Worm (Caenorhabditis elegans) whole organism, L1 larva: ENCODE measurements around the gene edg-1.
A peak's percentile ranks its signal among the peaks of the same experiment; 100 is the strongest.

Source experiments
- C04F5.9 ChIP-seq: sonication (generic microtip); optimal IDR thresholded peaks from 2 replicates; lab custom pipeline; 2016; ENCODE audit warnings: missing genetic modification characterization, missing compliant biosample characterization
- C34B4.2 ChIP-seq: sonication (generic microtip); optimal IDR thresholded peaks from 2 replicates; lab custom pipeline; 2017; ENCODE audit warnings: mild to moderate bottlenecking, missing genetic modification characterization, missing compliant biosample characterization
- Y116A8C.19 ChIP-seq: sonication (generic microtip); optimal IDR thresholded peaks from 2 replicates; lab custom pipeline; 2016; ENCODE audit warnings: missing compliant biosample characterization, missing genetic modification characterization, borderline replicate concordance
- ceh-63 ChIP-seq: fragments of 200-800 bp; sonication (Bioruptor generic); optimal IDR thresholded peaks from 2 replicates; lab custom pipeline; 2018; ENCODE audit warnings: mild to moderate bottlenecking, missing genetic modification characterization, missing compliant biosample characterization
- ceh-82 ChIP-seq, 3 experiments: fragments of 150-350 bp in 1 of 3; sonication (generic microtip) in 2 of 3; optimal IDR thresholded peaks; 2 replicates each; lab custom pipeline; 2014 to 2017; ENCODE audit warnings: missing biosample characterization in 3 of 3, missing genetic modification characterization in 3 of 3
- ceh-90 ChIP-seq: sonication (generic microtip); optimal IDR thresholded peaks from 2 replicates; lab custom pipeline; 2016; ENCODE audit warnings: missing genetic modification characterization, missing compliant biosample characterization
- ces-1 ChIP-seq: fragments of 150-350 bp; optimal IDR thresholded peaks from 2 replicates; lab custom pipeline; 2014; ENCODE audit warnings: missing biosample characterization, missing genetic modification reagents, missing genetic modification characterization
- efl-1 ChIP-seq, 4 experiments: fragments of 150-350 bp; optimal IDR thresholded peaks in 3 of 4; peaks in 1 of 4; 1 replicate in 1 of 4; 2 replicates in 3 of 4; lab custom pipeline; 2014; ENCODE audit warnings: missing biosample characterization in 2 of 4, missing genetic modification characterization in 2 of 4, missing genetic modification reagents in 2 of 4
- egl-13 ChIP-seq: sonication (generic microtip); optimal IDR thresholded peaks from 2 replicates; lab custom pipeline; 2016; ENCODE audit warnings: missing genotype, missing genetic modification reagents, missing genetic modification characterization, missing compliant biosample characterization
- elt-3 ChIP-seq, 6 experiments: fragments of 150-350 bp in 1 of 6; sonication (generic microtip); optimal IDR thresholded peaks; 2 replicates each; lab custom pipeline; 2017 to 2018; ENCODE audit warnings: missing biosample characterization in 6 of 6, missing genetic modification characterization in 6 of 6, inconsistent platforms in 1 of 6
- fkh-10 ChIP-seq: sonication (generic microtip); optimal IDR thresholded peaks from 2 replicates; lab custom pipeline; 2017; ENCODE audit warnings: missing biosample characterization, missing genetic modification reagents, missing genetic modification characterization
- fkh-4 ChIP-seq: sonication (generic microtip); optimal IDR thresholded peaks from 2 replicates; lab custom pipeline; 2016; ENCODE audit warnings: missing compliant biosample characterization, missing genetic modification characterization, borderline replicate concordance
- fos-1 ChIP-seq: fragments of 150-350 bp; optimal IDR thresholded peaks from 2 replicates; lab custom pipeline; 2014; ENCODE audit warnings: missing biosample characterization, missing genetic modification characterization
- grh-1 ChIP-seq: fragments of 200-800 bp; sonication (Bioruptor generic); IDR thresholded peaks from 2 replicates; pipeline ENCODE4 v1.3.6; 2022; ENCODE audit warnings: missing genetic modification reagents, missing genetic modification characterization, missing compliant biosample characterization
- hlh-4 ChIP-seq: sonication (generic microtip); optimal IDR thresholded peaks from 2 replicates; lab custom pipeline; 2016; ENCODE audit warnings: mild to moderate bottlenecking, missing genetic modification characterization, missing compliant biosample characterization
- hpl-2 ChIP-seq: fragments of 150-350 bp; optimal IDR thresholded peaks from 2 replicates; lab custom pipeline; 2014; ENCODE audit warnings: missing biosample characterization, missing genetic modification reagents, missing genetic modification characterization
- isw-1 ChIP-seq: fragments of 200-800 bp; sonication (Bioruptor generic); IDR thresholded peaks from 2 replicates; pipeline ENCODE4 v1.3.6; 2022; ENCODE audit warnings: missing genetic modification characterization, missing compliant biosample characterization
- jun-1 ChIP-seq: fragments of 150-350 bp; optimal IDR thresholded peaks from 2 replicates; lab custom pipeline; 2014; ENCODE audit warnings: missing biosample characterization, missing genetic modification reagents, missing genetic modification characterization
- lin-14 ChIP-seq: fragments of 200-800 bp; sonication (Bioruptor generic); optimal IDR thresholded peaks from 2 replicates; lab custom pipeline; 2018; ENCODE audit warnings: mild to moderate bottlenecking, missing genetic modification characterization, moderate library complexity, missing compliant biosample characterization
- lir-3 ChIP-seq: sonication (generic microtip); optimal IDR thresholded peaks from 2 replicates; lab custom pipeline; 2016; ENCODE audit warnings: mild to moderate bottlenecking, missing genetic modification characterization, moderate library complexity, missing compliant biosample characterization; ENCODE audit not compliant: poor library complexity
- lsy-2 ChIP-seq, 2 experiments: fragments of 150-350 bp; optimal IDR thresholded peaks; 2 replicates each; lab custom pipeline; 2014; ENCODE audit warnings: missing biosample characterization in 2 of 2, missing genetic modification characterization in 2 of 2
- mab-9 ChIP-seq: fragments of 200-800 bp; sonication (Bioruptor generic); IDR thresholded peaks from 2 replicates; pipeline ENCODE4 v1.3.6; 2022; ENCODE audit warnings: missing genetic modification reagents, missing genetic modification characterization, missing compliant biosample characterization
- mdl-1 ChIP-seq, 2 experiments: fragments of 150-350 bp; optimal IDR thresholded peaks; 2 replicates each; lab custom pipeline; 2014 to 2017; ENCODE audit warnings: missing biosample characterization in 2 of 2, missing genetic modification characterization in 2 of 2, inconsistent platforms in 1 of 2
- mef-2 ChIP-seq: fragments of 150-350 bp; optimal IDR thresholded peaks from 2 replicates; lab custom pipeline; 2014; ENCODE audit warnings: missing biosample characterization, missing genetic modification characterization
- mep-1 ChIP-seq: fragments of 150-350 bp; optimal IDR thresholded peaks from 2 replicates; lab custom pipeline; 2014; ENCODE audit warnings: missing biosample characterization, missing genetic modification characterization
- nhr-20 ChIP-seq: sonication (generic microtip); optimal IDR thresholded peaks from 2 replicates; lab custom pipeline; 2016; ENCODE audit warnings: mild to moderate bottlenecking, missing genetic modification characterization, missing compliant biosample characterization
- nhr-47 ChIP-seq: sonication (generic microtip); optimal IDR thresholded peaks from 2 replicates; lab custom pipeline; 2016; ENCODE audit warnings: mild to moderate bottlenecking, missing genetic modification characterization, moderate library complexity, missing compliant biosample characterization
- nhr-71 ChIP-seq: sonication (generic microtip); optimal IDR thresholded peaks from 2 replicates; lab custom pipeline; 2016; ENCODE audit warnings: mild to moderate bottlenecking, missing genetic modification characterization, moderate library complexity, missing compliant biosample characterization
- nhr-76 ChIP-seq: sonication (generic microtip); optimal IDR thresholded peaks from 2 replicates; lab custom pipeline; 2017; ENCODE audit warnings: missing biosample characterization, missing genetic modification characterization
- pag-3 ChIP-seq: sonication (generic microtip); optimal IDR thresholded peaks from 2 replicates; lab custom pipeline; 2017; ENCODE audit warnings: missing genetic modification characterization, mild to moderate bottlenecking, missing compliant biosample characterization, antibody characterized with exemption, borderline replicate concordance; ENCODE audit not compliant: insufficient read depth
- pqm-1 ChIP-seq: sonication (generic microtip); optimal IDR thresholded peaks from 3 replicates; lab custom pipeline; 2017; ENCODE audit warnings: missing biosample characterization, missing genetic modification characterization
- rnt-1 ChIP-seq: sonication (generic microtip); optimal IDR thresholded peaks from 2 replicates; lab custom pipeline; 2016; ENCODE audit warnings: mild to moderate bottlenecking, missing genetic modification characterization, moderate library complexity, missing compliant biosample characterization
- skn-1 ChIP-seq: fragments of 150-350 bp; optimal IDR thresholded peaks from 2 replicates; lab custom pipeline; 2014; ENCODE audit warnings: missing biosample characterization, missing genetic modification characterization
- snpc-4 ChIP-seq: fragments of 150-350 bp; optimal IDR thresholded peaks from 2 replicates; lab custom pipeline; 2014; ENCODE audit warnings: missing biosample characterization, missing genetic modification characterization
- snu-23 ChIP-seq: sonication (generic microtip); optimal IDR thresholded peaks from 2 replicates; lab custom pipeline; 2016; ENCODE audit warnings: missing genetic modification characterization, missing compliant biosample characterization
- sptf-1 ChIP-seq: fragments of 150-350 bp; optimal IDR thresholded peaks from 2 replicates; lab custom pipeline; 2014; ENCODE audit warnings: missing biosample characterization, missing genetic modification characterization
- swsn-7 ChIP-seq: sonication (generic microtip); optimal IDR thresholded peaks from 2 replicates; lab custom pipeline; 2016; ENCODE audit warnings: missing genetic modification characterization, missing compliant biosample characterization
- tlp-1 ChIP-seq: fragments of 150-350 bp; optimal IDR thresholded peaks from 2 replicates; lab custom pipeline; 2014; ENCODE audit warnings: missing biosample characterization, missing genetic modification characterization
- unc-130 ChIP-seq: fragments of 150-350 bp; optimal IDR thresholded peaks from 2 replicates; lab custom pipeline; 2017; ENCODE audit warnings: missing biosample characterization, missing genetic modification characterization, inconsistent platforms
- unc-62 ChIP-seq: fragments of 150-350 bp; optimal IDR thresholded peaks from 2 replicates; lab custom pipeline; 2014; ENCODE audit warnings: missing biosample characterization, missing genetic modification reagents, missing genetic modification characterization
- unc-86 ChIP-seq: sonication (generic microtip); optimal IDR thresholded peaks from 2 replicates; lab custom pipeline; 2016; ENCODE audit warnings: missing genetic modification characterization, missing compliant biosample characterization
- unc-98 ChIP-seq: fragments of 200-800 bp; sonication (Bioruptor generic); IDR thresholded peaks from 2 replicates; pipeline ENCODE4 v1.3.6; 2022; ENCODE audit warnings: missing genetic modification characterization, missing compliant biosample characterization
- vab-15 ChIP-seq: sonication (generic microtip); optimal IDR thresholded peaks from 2 replicates; lab custom pipeline; 2017; ENCODE audit warnings: missing genotype, mild to moderate bottlenecking, missing genetic modification characterization, missing compliant biosample characterization
- ztf-11 ChIP-seq, 2 experiments: sonication (generic microtip); optimal IDR thresholded peaks; 2 replicates each; lab custom pipeline; 2016 to 2017; ENCODE audit warnings: missing genetic modification characterization in 2 of 2, missing biosample characterization in 1 of 2, missing compliant biosample characterization in 1 of 2

Gene edg-1

ce11 chrIV:11351563-11351962 is 31.0 kb downstream of the edg-1 start:
- TF ChIP-seq lin-14 (peak; percentile 54), fos-1 (no peak), ces-1 (GFP tag; lab: Kevin White, UChicago) (no peak), lir-3 (tag; lab: Kevin White, UChicago) (no peak), unc-86 (no peak), nhr-47 (tag; lab: Kevin White, UChicago) (peak; percentile 3), fkh-10 (GFP tag; lab: Kevin White, UChicago) (no peak), C34B4.2 (tag; lab: Kevin White, UChicago) (no peak), nhr-71 (tag; lab: Kevin White, UChicago) (peak; percentile 10), unc-62 (GFP tag; lab: Kevin White, UChicago) (no peak), ztf-11 (tag; optimal IDR thresholded peaks at IDR 0.05; lab: Kevin White, UChicago) (no peak), unc-98 (GFP tag; lab: Robert Waterston, UW) (no peak), efl-1 (optimal IDR thresholded peaks at IDR 0.05; lab: Kevin White, UChicago) (no peak), efl-1 (GFP tag; optimal IDR thresholded peaks at IDR 0.05 in 1 of 2; lab: Kevin White, UChicago) (peak in 1 of 2 experiments; percentile 61), snpc-4 (tag; lab: Kevin White, UChicago) (no peak), nhr-76 (no peak), ceh-90 (no peak)
- TF ChIP-seq, all 84 proteins: peak for 4

DNA sequence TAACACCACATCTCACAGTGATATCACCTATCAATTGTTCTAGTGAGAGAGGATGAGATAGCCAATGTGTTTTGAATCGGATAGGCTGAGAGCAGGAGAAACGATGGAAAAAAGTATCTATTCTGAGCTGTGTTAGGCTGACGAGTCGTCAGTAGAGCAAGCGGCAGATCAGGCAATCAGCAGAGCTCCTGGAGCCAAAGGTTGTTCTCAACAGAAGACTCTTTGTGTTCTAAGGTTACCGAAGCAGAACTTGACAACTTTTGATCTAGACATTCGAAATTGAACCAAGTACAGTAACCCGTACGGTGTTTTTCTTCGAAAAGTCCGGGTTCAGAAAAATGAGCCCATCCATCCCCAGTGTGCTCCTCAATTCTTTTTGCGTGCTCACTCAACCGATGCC is 32.2 kb downstream of the edg-1 start:
- TF ChIP-seq vab-15 (tag; lab: Kevin White, UChicago), result no peak
- peak; percentile 37 for TF ChIP-seq rnt-1 (tag; lab: Kevin White, UChicago)
- no peak for TF ChIP-seq mdl-1 (tag; optimal IDR thresholded peaks at IDR 0.05; lab: Kevin White, UChicago)
- TF ChIP-seq Y116A8C.19 (tag; lab: Kevin White, UChicago), result no peak
- peak; percentile 22 for TF ChIP-seq nhr-71 (tag; lab: Kevin White, UChicago)
- no peak for TF ChIP-seq fkh-10 (GFP tag; lab: Kevin White, UChicago)
- TF ChIP-seq egl-13 (tag; lab: Kevin White, UChicago), result no peak

- TF ChIP-seq fkh-4 (tag; lab: Kevin White, UChicago), result no peak
- TF ChIP-seq mab-9 (GFP tag; lab: Robert Waterston, UW), result no peak
- TF ChIP-seq nhr-47 (tag; lab: Kevin White, UChicago), result peak; percentile 39
- TF ChIP-seq hpl-2 (GFP tag; lab: Kevin White, UChicago), result no peak
- no peak for TF ChIP-seq pqm-1 (tag; lab: Kevin White, UChicago)
- TF ChIP-seq mef-2 (tag; lab: Kevin White, UChicago), result peak; percentile 7
- peak; percentile 31 for TF ChIP-seq unc-130 (tag; lab: Kevin White, UChicago)
- TF ChIP-seq skn-1 (tag; lab: Kevin White, UChicago), result peak; percentile 47
- no peak for TF ChIP-seq isw-1 (GFP tag; lab: Robert Waterston, UW)
- no peak for TF ChIP-seq mep-1 (tag; lab: Kevin White, UChicago)
- no peak for TF ChIP-seq unc-62 (GFP tag; lab: Kevin White, UChicago)
- no peak for TF ChIP-seq tlp-1 (tag; lab: Kevin White, UChicago)
- no peak for TF ChIP-seq grh-1 (GFP tag; lab: Robert Waterston, UW)
- no peak for TF ChIP-seq nhr-20 (tag; lab: Kevin White, UChicago)
- TF ChIP-seq rnt-1 (tag; lab: Kevin White, UChicago), result peak; percentile 61
- no peak for TF ChIP-seq ceh-63 (GFP tag; lab: Kevin White, UChicago)
- TF ChIP-seq snpc-4 (tag; lab: Kevin White, UChicago), result no peak
- TF ChIP-seq mdl-1 (tag; optimal IDR thresholded peaks at IDR 0.05; lab: Kevin White, UChicago), result peak in 1 of 2 experiments; percentile 25
- TF ChIP-seq nhr-71 (tag; lab: Kevin White, UChicago), result peak; percentile 73
- TF ChIP-seq swsn-7 (tag; lab: Kevin White, UChicago), result peak; percentile 15
- no peak for TF ChIP-seq elt-3 (tag; optimal IDR thresholded peaks at IDR 0.05; lab: Kevin White, UChicago)
- TF ChIP-seq efl-1 (optimal IDR thresholded peaks at IDR 0.05; lab: Kevin White, UChicago), result no peak
- TF ChIP-seq efl-1 (GFP tag; optimal IDR thresholded peaks at IDR 0.05 in 1 of 2; lab: Kevin White, UChicago), result no peak
- TF ChIP-seq ztf-11 (tag; optimal IDR thresholded peaks at IDR 0.05; lab: Kevin White, UChicago), result no peak
- TF ChIP-seq unc-98 (GFP tag; lab: Robert Waterston, UW), result no peak
- TF ChIP-seq vab-15 (tag; lab: Kevin White, UChicago), result no peak
- no peak for TF ChIP-seq hlh-4 (tag; lab: Kevin White, UChicago)
- TF ChIP-seq sptf-1 (tag; lab: Kevin White, UChicago), result no peak
- peak; percentile 22 for TF ChIP-seq snu-23 (GFP tag; lab: Kevin White, UChicago)
- no peak for TF ChIP-seq unc-86
- TF ChIP-seq pag-3 (tag; lab: Kevin White, UChicago), result peak; percentile 4
- no peak for TF ChIP-seq C04F5.9 (tag; lab: Kevin White, UChicago)
- no peak for TF ChIP-seq Y116A8C.19 (tag; lab: Kevin White, UChicago)
- TF ChIP-seq jun-1 (tag; lab: Kevin White, UChicago), result no peak
- TF ChIP-seq ceh-82 (tag; optimal IDR thresholded peaks at IDR 0.05; lab: Kevin White, UChicago), result no peak
- peak; percentile 32 to 56 for TF ChIP-seq lsy-2 (tag; optimal IDR thresholded peaks at IDR 0.05; lab: Kevin White, UChicago)
- peak; percentile 81 for TF ChIP-seq lin-14
- TF ChIP-seq egl-13 (tag; lab: Kevin White, UChicago), result peak; percentile 15
- TF ChIP-seq nhr-76, result no peak
Observed at ce11 chrIV:11353946-11354458, 33.4 kb downstream of the edg-1 start, which contains the start of gene T01G1.2. T01G1.2 (plus strand) TSS chrIV:11354408.
